Worm (Caenorhabditis elegans): ENCODE results near the gene srx-134.

Gene srx-134

ce11 chrV:13856376-13856775, at the start of gene srx-134:
TSS of gene srx-134 (minus strand) at chrV:13856476.
- no peak for TF ChIP-seq snpc-1.3 (tag; optimal IDR thresholded peaks at IDR 0.05; ENCODE audit: insufficient read depth)
- no peak for TF ChIP-seq mel-28 (tag; optimal IDR thresholded peaks at IDR 0.05; ENCODE audit: borderline replicate concordance)
- TF ChIP-seq rpc-1 (optimal IDR thresholded peaks at IDR 0.05) = no peak
- TF ChIP-seq rpc-1 (tag; optimal IDR thresholded peaks at IDR 0.05) = no peak
- TF ChIP-seq Y53F4B.3 (GFP tag; IDR thresholded peaks at IDR 0.05) = no peak
- no peak for TF ChIP-seq tbx-9 (tag; optimal IDR thresholded peaks at IDR 0.05; ENCODE audit: borderline replicate concordance)
- no peak for TF ChIP-seq B0261.1 (tag; optimal IDR thresholded peaks at IDR 0.05)
- TF ChIP-seq C06A6.2 (GFP tag; conservative IDR thresholded peaks at IDR 0.05) = no peak
- TF ChIP-seq snpc-3.4 (tag; optimal IDR thresholded peaks at IDR 0.05) = no peak
- TF ChIP-seq ama-1 (optimal IDR thresholded peaks at IDR 0.05) = no peak
- no peak for TF ChIP-seq ama-1 (GFP tag; optimal IDR thresholded peaks at IDR 0.05)
- TF ChIP-seq hlh-12 (tag; optimal IDR thresholded peaks at IDR 0.05) = no peak
- no peak for TF ChIP-seq F49E8.2 (tag; optimal IDR thresholded peaks at IDR 0.05; ENCODE audit: insufficient read depth)
- no peak for TF ChIP-seq athp-1 (tag; optimal IDR thresholded peaks at IDR 0.05)
- no peak for TF ChIP-seq dpff-1 (tag; optimal IDR thresholded peaks at IDR 0.05)
- no peak for TF ChIP-seq snpc-4 (GFP tag; optimal IDR thresholded peaks at IDR 0.05)
- no peak for TF ChIP-seq snpc-4 (tag; optimal IDR thresholded peaks at IDR 0.05)

ce11 chrV:13904446-13904845, 48.2 kb upstream of the srx-134 start, which contains the start of gene stdh-3:
TSS of gene stdh-3 (plus strand) at chrV:13904611.
- TF ChIP-seq sptf-2 (GFP tag; optimal IDR thresholded peaks at IDR 0.05) = no peak
- no peak for TF ChIP-seq tlf-1 (GFP tag; optimal IDR thresholded peaks at IDR 0.05)
- no peak for TF ChIP-seq F52B5.7 (tag; optimal IDR thresholded peaks at IDR 0.05)
- no peak for TF ChIP-seq madf-8 (GFP tag; conservative IDR thresholded peaks at IDR 0.05)
- no peak for TF ChIP-seq ccch-3 (GFP tag; optimal IDR thresholded peaks at IDR 0.05)
- TF ChIP-seq ztf-6 (GFP tag; IDR thresholded peaks at IDR 0.05) = no peak
- TF ChIP-seq nhr-80 (tag; optimal IDR thresholded peaks at IDR 0.05) = no peak
- no peak for TF ChIP-seq B0336.3 (GFP tag; IDR thresholded peaks at IDR 0.05)
- no peak for TF ChIP-seq hsf-1 (GFP tag; IDR thresholded peaks at IDR 0.05)
- no peak for TF ChIP-seq unc-130 (GFP tag; optimal IDR thresholded peaks at IDR 0.05)
- no peak for TF ChIP-seq egl-44 (GFP tag; IDR thresholded peaks at IDR 0.05)
- TF ChIP-seq egl-18 (GFP tag; IDR thresholded peaks at IDR 0.05) = no peak
- no peak for TF ChIP-seq nfya-2 (GFP tag; IDR thresholded peaks at IDR 0.05)
- TF ChIP-seq madf-3 (GFP tag; IDR thresholded peaks at IDR 0.05) = no peak
- no peak for TF ChIP-seq F23B12.7 (tag; optimal IDR thresholded peaks at IDR 0.05; ENCODE audit: insufficient read depth)
- no peak for TF ChIP-seq Y95B8A.8 (GFP tag; IDR thresholded peaks at IDR 0.05)
- no peak for TF ChIP-seq T07F8.4 (tag; optimal IDR thresholded peaks at IDR 0.05)

- TF ChIP-seq somi-1 (GFP tag; optimal IDR thresholded peaks at IDR 0.05) = no peak
- TF ChIP-seq hmg-20 (GFP tag; IDR thresholded peaks at IDR 0.05) = no peak
- no peak for TF ChIP-seq F33H1.4 (GFP tag; IDR thresholded peaks at IDR 0.05)
Measured at ce11 chrV:13902495-13902894, 46.2 kb upstream of the srx-134 start, which contains the start of gene C06B3.1. TSS of gene C06B3.1 (plus strand) at chrV:13902795.

ce11 chrV:13899213-13899612, 42.9 kb upstream of the srx-134 start, which contains the start of gene oac-3:
TSS of gene oac-3 (plus strand) at chrV:13899513.
- no peak for TF ChIP-seq dpff-1 (tag; optimal IDR thresholded peaks at IDR 0.05)
- TF ChIP-seq die-1 (tag; optimal IDR thresholded peaks at IDR 0.05) = no peak
- TF ChIP-seq sdz-38 (tag; optimal IDR thresholded peaks at IDR 0.05) = no peak
- TF ChIP-seq F22D6.2 (tag; optimal IDR thresholded peaks at IDR 0.05) = no peak
- TF ChIP-seq nfyb-1 (GFP tag; IDR thresholded peaks at IDR 0.05) = no peak
- no peak for TF ChIP-seq egl-44 (GFP tag; IDR thresholded peaks at IDR 0.05)
- no peak for TF ChIP-seq egrh-3 (GFP tag; IDR thresholded peaks at IDR 0.05)
- no peak for TF ChIP-seq hmg-1.2 (GFP tag; IDR thresholded peaks at IDR 0.05)
- TF ChIP-seq mcd-1 (GFP tag; IDR thresholded peaks at IDR 0.05) = no peak
- no peak for TF ChIP-seq hmg-20 (GFP tag; IDR thresholded peaks at IDR 0.05)
- TF ChIP-seq madf-3 (GFP tag; IDR thresholded peaks at IDR 0.05) = no peak
- no peak for TF ChIP-seq F33H1.4 (GFP tag; IDR thresholded peaks at IDR 0.05)
- TF ChIP-seq T26A5.8 (tag; optimal IDR thresholded peaks at IDR 0.05) = no peak
- TF ChIP-seq rec-8 (tag; optimal IDR thresholded peaks at IDR 0.05) = no peak
